Worm (Caenorhabditis elegans) whole organism, L4/young adult: Measurements from ENCODE around the gene F13D12.3.

Source experiments
- W03F9.2 ChIP-seq: fragments of 150-350 bp; optimal IDR thresholded peaks from 2 replicates; lab custom pipeline; 2014; ENCODE audit warnings: missing biosample characterization, missing genetic modification characterization
- him-1 ChIP-seq: sonication (generic microtip); optimal IDR thresholded peaks from 2 replicates; lab custom pipeline; 2016; ENCODE audit warnings: missing genotype, missing genetic modification reagents, missing genetic modification characterization, missing compliant biosample characterization

- TF ChIP-seq him-1 (tag; lab: Kevin White, UChicago) = no peak
- TF ChIP-seq W03F9.2 = no peak
Measured at ce11 chrII:11724362-11724761, 4.2 kb downstream of the F13D12.3 start.
